Fruit fly (Drosophila melanogaster): ENCODE data around the gene CG15412.

DNA sequence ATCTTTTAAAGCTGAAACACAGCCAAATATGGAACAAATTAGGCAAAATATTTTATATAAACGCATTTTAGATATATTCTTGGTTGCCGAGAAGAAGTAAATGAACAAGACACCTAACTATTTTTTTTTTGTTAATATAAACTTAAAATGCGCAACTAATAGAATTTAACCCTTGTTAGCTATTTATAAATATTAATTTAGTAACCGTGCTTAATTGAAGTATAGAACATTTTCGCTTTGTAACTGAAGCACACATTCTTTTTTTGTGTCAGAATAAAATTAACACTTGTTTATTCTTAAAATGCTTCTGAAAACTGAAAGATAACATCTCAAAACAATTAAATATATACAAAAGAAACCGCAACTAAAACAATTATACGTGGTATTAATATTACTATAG, 12.1 kb upstream of the CG15412 start, which contains the start of gene Sfp23F:
- TF ChIP-seq CG8478 (optimal IDR thresholded peaks at IDR 0.05): no peak
- no peak for TF ChIP-seq CTCF (optimal IDR thresholded peaks at IDR 0.05)
